Worm (Caenorhabditis elegans): ENCODE data around the gene lsm-3.

DNA sequence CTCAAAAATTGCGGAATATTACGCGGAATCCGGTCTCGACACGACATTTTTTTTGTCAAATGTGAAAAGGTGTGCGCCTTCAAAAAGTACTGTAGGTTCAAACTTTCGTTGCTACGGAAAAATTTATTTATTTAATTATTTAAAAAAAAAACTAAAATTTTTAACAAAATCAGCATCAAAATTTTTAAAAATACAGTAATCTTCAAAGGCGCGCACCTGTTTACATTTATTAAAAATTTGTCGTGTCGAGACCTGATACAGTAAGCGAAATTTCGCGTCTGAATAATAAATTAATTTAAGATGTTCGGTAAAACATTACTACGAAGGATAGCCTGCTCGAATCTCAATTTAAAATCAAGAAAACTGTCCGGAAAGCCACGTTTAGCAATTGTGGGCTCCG lies 15.3 kb upstream of the lsm-3 start, which contains the start of gene Y62E10A.6:
- TF ChIP-seq med-1 (GFP tag; optimal IDR thresholded peaks at IDR 0.05; ENCODE audit: insufficient read depth) (no peak), ztf-29 (GFP tag; IDR thresholded peaks at IDR 0.05) (no peak), cog-1 (tag; optimal IDR thresholded peaks at IDR 0.05) (no peak), flt-1 (GFP tag; IDR thresholded peaks at IDR 0.05) (no peak), klf-2 (GFP tag; conservative IDR thresholded peaks at IDR 0.05) (no peak), ztf-23 (GFP tag; IDR thresholded peaks at IDR 0.05) (no peak)
